Worm (Caenorhabditis elegans) whole organism, mixed stage, embryonic: ENCODE data around the gene ads-1.

Source experiments
- M03D4.4 ChIP-seq: sonication (generic microtip); optimal IDR thresholded peaks from 2 replicates; lab custom pipeline; 2017; ENCODE audit warnings: mild to moderate bottlenecking, missing genetic modification characterization, missing compliant biosample characterization
- bed-3 ChIP-seq: fragments of 200-800 bp; sonication (Bioruptor generic); optimal IDR thresholded peaks from 3 replicates; lab custom pipeline; 2018; ENCODE audit warnings: mild to moderate bottlenecking, missing genetic modification characterization, moderate library complexity, missing compliant biosample characterization
- blmp-1 ChIP-seq: fragments of 150-350 bp; optimal IDR thresholded peaks from 2 replicates; lab custom pipeline; 2014; ENCODE audit warnings: missing biosample characterization, missing genetic modification characterization
- ceh-39 ChIP-seq: fragments of 150-350 bp; optimal IDR thresholded peaks from 2 replicates; lab custom pipeline; 2014; ENCODE audit warnings: missing biosample characterization, missing genetic modification characterization
- ceh-43 ChIP-seq: fragments of 200-800 bp; sonication (Bioruptor generic); optimal IDR thresholded peaks from 2 replicates; lab custom pipeline; 2018; ENCODE audit warnings: mild to moderate bottlenecking, missing genetic modification characterization, moderate library complexity, missing compliant biosample characterization
- ceh-83 ChIP-seq: fragments of 200-800 bp; sonication (Bioruptor generic); optimal IDR thresholded peaks from 2 replicates; lab custom pipeline; 2018; ENCODE audit warnings: mild to moderate bottlenecking, missing genetic modification characterization, missing compliant biosample characterization
- ces-1 ChIP-seq: fragments of 150-350 bp; optimal IDR thresholded peaks from 2 replicates; lab custom pipeline; 2014; ENCODE audit warnings: missing biosample characterization, missing genetic modification reagents, missing genetic modification characterization
- drap-1 ChIP-seq: fragments of 200-800 bp; sonication (Bioruptor generic); optimal IDR thresholded peaks from 3 replicates; lab custom pipeline; 2018; ENCODE audit warnings: mild to moderate bottlenecking, missing genetic modification characterization, missing compliant biosample characterization
- elt-1 ChIP-seq: sonication (generic microtip); optimal IDR thresholded peaks from 2 replicates; lab custom pipeline; 2017; ENCODE audit warnings: missing genetic modification characterization, mild to moderate bottlenecking, missing compliant biosample characterization, antibody characterized with exemption, moderate library complexity, borderline replicate concordance; ENCODE audit not compliant: insufficient read depth
- elt-3 ChIP-seq: fragments of 150-350 bp; optimal IDR thresholded peaks from 2 replicates; lab custom pipeline; 2014; ENCODE audit warnings: missing biosample characterization, missing genetic modification characterization
- flh-1 ChIP-seq: fragments of 200-800 bp; sonication (Bioruptor generic); optimal IDR thresholded peaks from 2 replicates; lab custom pipeline; 2018; ENCODE audit warnings: mild to moderate bottlenecking, missing genetic modification characterization, moderate library complexity, missing compliant biosample characterization
- ham-2 ChIP-seq: fragments of 200-800 bp; sonication (Bioruptor generic); optimal IDR thresholded peaks from 2 replicates; lab custom pipeline; 2018; ENCODE audit warnings: mild to moderate bottlenecking, missing genetic modification characterization, missing compliant biosample characterization
- hlh-1 ChIP-seq: fragments of 150-350 bp; optimal IDR thresholded peaks from 2 replicates; lab custom pipeline; 2014; ENCODE audit warnings: missing biosample characterization, missing genetic modification reagents, missing genetic modification characterization
- lsy-2 ChIP-seq: fragments of 150-350 bp; optimal IDR thresholded peaks from 2 replicates; lab custom pipeline; 2014; ENCODE audit warnings: missing biosample characterization, missing genetic modification characterization
- mab-5 ChIP-seq: fragments of 150-350 bp; optimal IDR thresholded peaks from 2 replicates; lab custom pipeline; 2014; ENCODE audit warnings: missing biosample characterization, missing genetic modification characterization
- mep-1 ChIP-seq: fragments of 150-350 bp; optimal IDR thresholded peaks from 2 replicates; lab custom pipeline; 2017; ENCODE audit warnings: missing biosample characterization, missing genetic modification reagents, missing genetic modification characterization, inconsistent platforms
- mls-2 ChIP-seq: sonication (generic microtip); optimal IDR thresholded peaks from 2 replicates; lab custom pipeline; 2016; ENCODE audit warnings: mild to moderate bottlenecking, missing genetic modification characterization, moderate library complexity, missing compliant biosample characterization
- nhr-12 ChIP-seq: fragments of 150-350 bp; optimal IDR thresholded peaks from 2 replicates; lab custom pipeline; 2014; ENCODE audit warnings: missing biosample characterization, missing genetic modification characterization
- nhr-2 ChIP-seq: fragments of 150-350 bp; optimal IDR thresholded peaks from 2 replicates; lab custom pipeline; 2014; ENCODE audit warnings: missing biosample characterization, missing genetic modification characterization
- nhr-237 ChIP-seq: fragments of 150-350 bp; optimal IDR thresholded peaks from 2 replicates; lab custom pipeline; 2014; ENCODE audit warnings: missing biosample characterization, missing genetic modification characterization
- nhr-76 ChIP-seq: sonication (generic microtip); optimal IDR thresholded peaks from 2 replicates; lab custom pipeline; 2017; ENCODE audit warnings: missing biosample characterization, missing genetic modification characterization
- pha-4 ChIP-seq: fragments of 150-350 bp; optimal IDR thresholded peaks from 2 replicates; lab custom pipeline; 2018; ENCODE audit warnings: missing biosample characterization, missing genetic modification reagents, missing genetic modification characterization
- sem-2 ChIP-seq: fragments of 200-800 bp; sonication (Bioruptor generic); optimal IDR thresholded peaks from 2 replicates; lab custom pipeline; 2018; ENCODE audit warnings: mild to moderate bottlenecking, missing genetic modification characterization, missing compliant biosample characterization
- snpc-4 ChIP-seq: fragments of 150-350 bp; optimal IDR thresholded peaks from 2 replicates; lab custom pipeline; 2014; ENCODE audit warnings: missing biosample characterization, missing genetic modification characterization
- sptf-1 ChIP-seq: sonication (generic microtip); optimal IDR thresholded peaks from 2 replicates; lab custom pipeline; 2017; ENCODE audit warnings: mild to moderate bottlenecking, missing genetic modification characterization, moderate library complexity, missing compliant biosample characterization
- tbx-8 ChIP-seq: fragments of 200-800 bp; sonication (Bioruptor generic); optimal IDR thresholded peaks from 2 replicates; lab custom pipeline; 2018; ENCODE audit warnings: mild to moderate bottlenecking, missing genetic modification characterization, moderate library complexity, missing compliant biosample characterization
- unc-120 ChIP-seq: sonication (generic microtip); optimal IDR thresholded peaks from 2 replicates; lab custom pipeline; 2017; ENCODE audit warnings: missing genetic modification characterization, missing compliant biosample characterization; ENCODE audit not compliant: poor library complexity, severe bottlenecking
- unc-39 ChIP-seq: fragments of 150-350 bp; optimal IDR thresholded peaks from 2 replicates; lab custom pipeline; 2014; ENCODE audit warnings: missing biosample characterization, missing genetic modification characterization
- unc-62 ChIP-seq: fragments of 150-350 bp; optimal IDR thresholded peaks from 2 replicates; lab custom pipeline; 2014; ENCODE audit warnings: missing biosample characterization, missing genetic modification reagents, missing genetic modification characterization
- zip-8 ChIP-seq: fragments of 150-350 bp; optimal IDR thresholded peaks from 2 replicates; lab custom pipeline; 2014; ENCODE audit warnings: missing biosample characterization, missing genetic modification characterization
- ztf-11 ChIP-seq: fragments of 150-350 bp; optimal IDR thresholded peaks from 2 replicates; lab custom pipeline; 2014; ENCODE audit warnings: missing biosample characterization, missing genetic modification characterization

The ads-1 gene

DNA sequence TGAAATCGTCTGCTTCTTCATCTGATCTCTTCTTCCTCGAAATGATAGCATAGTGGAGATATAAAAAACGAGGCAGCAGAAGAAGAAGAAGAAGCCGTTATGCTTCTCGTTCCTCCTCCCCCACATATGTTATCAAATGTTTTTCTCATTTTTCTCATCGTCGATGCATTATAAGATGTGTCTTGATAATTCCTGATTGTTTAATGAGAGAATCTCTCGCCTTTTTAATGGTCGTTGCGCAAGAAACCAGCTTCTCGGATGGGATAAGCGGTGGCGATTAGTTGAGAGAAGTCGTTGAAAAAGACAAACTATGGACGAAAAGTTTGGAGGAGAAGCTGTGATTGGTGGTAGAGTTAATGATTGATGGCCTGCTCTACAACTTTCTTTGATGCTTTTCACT is 3.8 kb downstream of the ads-1 start, which contains the start of gene Y50D7A.13:
Y50D7A.13 (minus strand) TSS at position 101 of the 400 bp plus-strand sequence.
- TF ChIP-seq flh-1 (GFP tag; lab: Kevin White, UChicago) (no peak), sptf-1 (tag; lab: Kevin White, UChicago) (no peak), ceh-39 (tag; lab: Kevin White, UChicago) (no peak), ham-2 (no peak), nhr-12 (tag; lab: Kevin White, UChicago) (no peak)

DNA sequence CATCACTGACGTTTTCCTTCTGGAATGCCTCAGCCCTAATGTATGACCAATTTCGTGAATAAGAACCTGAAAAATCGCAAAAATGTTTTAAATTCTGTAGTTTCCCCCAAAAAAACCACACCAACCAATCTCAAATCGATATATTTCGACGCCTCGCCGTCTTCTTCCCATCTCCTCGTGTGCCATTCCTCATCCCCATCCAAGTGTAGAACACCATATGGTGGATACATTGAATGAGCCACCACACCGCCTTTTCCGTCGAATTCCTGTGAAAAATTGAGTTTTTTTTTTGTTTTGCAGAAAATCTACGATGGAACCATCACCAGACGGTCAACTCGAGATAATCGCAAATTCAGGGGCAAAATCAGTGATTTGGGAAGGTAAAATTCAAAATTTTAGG is 6.0 kb downstream of the ads-1 start, which contains the start of gene Y50D7A.1:
Y50D7A.1 (plus strand) TSS at position 301 of the 400 bp plus-strand sequence.
- TF ChIP-seq zip-8 (tag; lab: Kevin White, UChicago) (no peak), pha-4 (tag; lab: Kevin White, UChicago) (no peak), mab-5 (tag; lab: Kevin White, UChicago) (no peak), ceh-39 (tag; lab: Kevin White, UChicago) (no peak), ham-2 (no peak), blmp-1 (tag; lab: Kevin White, UChicago) (no peak), nhr-2 (tag; lab: Kevin White, UChicago) (no peak), nhr-237 (tag; lab: Kevin White, UChicago) (no peak), ceh-83 (no peak), M03D4.4 (tag; lab: Kevin White, UChicago) (no peak), unc-39 (no peak), mep-1 (tag; lab: Kevin White, UChicago) (no peak), unc-62 (GFP tag; lab: Kevin White, UChicago) (no peak), ztf-11 (no peak), unc-120 (tag; lab: Kevin White, UChicago) (no peak), nhr-76 (no peak), lsy-2 (tag; lab: Kevin White, UChicago) (no peak), ceh-43 (GFP tag; lab: Kevin White, UChicago) (no peak), snpc-4 (tag; lab: Kevin White, UChicago) (no peak)
- TF ChIP-seq, all 35 proteins: peak for 0

DNA sequence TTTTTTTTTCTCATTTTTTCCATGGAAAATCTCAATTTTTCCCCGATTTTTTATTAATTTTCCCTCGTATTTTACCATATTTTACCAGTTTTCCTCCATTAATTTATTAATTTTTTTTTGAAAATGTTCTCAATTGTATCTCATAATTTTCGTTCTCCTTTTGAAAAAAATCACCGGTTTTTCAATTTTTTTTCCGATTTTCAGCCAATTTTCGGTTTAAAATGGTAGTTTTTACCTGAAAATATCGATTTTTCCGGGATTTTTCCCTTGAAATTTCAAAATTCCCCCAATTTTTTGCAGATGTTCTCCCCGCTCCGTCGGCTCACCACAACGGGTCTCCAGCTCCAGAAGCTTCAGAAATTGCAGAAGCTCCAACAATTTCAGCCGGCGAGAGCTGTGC is 14.5 kb downstream of the ads-1 start, which contains the start of gene taco-1:
taco-1 (plus strand) TSS at position 301 of the 400 bp plus-strand sequence.
- TF ChIP-seq mls-2 (tag; lab: Kevin White, UChicago) (no peak), unc-120 (tag; lab: Kevin White, UChicago) (no peak), bed-3 (GFP tag; lab: Kevin White, UChicago) (no peak), lsy-2 (tag; lab: Kevin White, UChicago) (no peak), unc-39 (no peak), drap-1 (GFP tag; lab: Kevin White, UChicago) (no peak), zip-8 (tag; lab: Kevin White, UChicago) (no peak), nhr-237 (tag; lab: Kevin White, UChicago) (no peak), mab-5 (tag; lab: Kevin White, UChicago) (no peak), sem-2 (GFP tag; lab: Kevin White, UChicago) (no peak), flh-1 (GFP tag; lab: Kevin White, UChicago) (no peak), tbx-8 (GFP tag; lab: Kevin White, UChicago) (no peak), ces-1 (GFP tag; lab: Kevin White, UChicago) (no peak), ztf-11 (no peak), nhr-76 (no peak), elt-1 (tag; lab: Kevin White, UChicago) (no peak), elt-3 (tag; lab: Kevin White, UChicago) (no peak), ham-2 (no peak), hlh-1 (tag; lab: Kevin White, UChicago) (no peak)

DNA sequence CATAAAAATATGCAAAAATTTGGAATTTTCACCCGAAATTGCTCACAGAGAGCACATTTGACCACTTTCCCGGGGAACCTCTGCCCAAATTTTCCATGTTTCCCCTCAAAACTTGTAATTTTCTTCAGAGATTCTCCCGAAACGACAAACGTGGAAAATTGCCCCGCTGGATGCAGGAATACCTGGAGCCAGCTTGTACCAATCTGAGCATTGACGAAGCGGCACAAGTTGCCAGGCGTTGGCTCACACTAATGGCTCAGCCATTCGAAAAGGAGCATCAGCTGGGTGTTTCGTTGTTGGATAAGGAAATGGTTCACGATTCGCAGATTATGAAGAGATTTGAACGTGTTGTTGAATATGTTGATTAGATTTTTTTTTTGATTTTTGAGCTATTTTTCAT is 15.8 kb downstream of the ads-1 start:
- TF ChIP-seq sem-2 (GFP tag; lab: Kevin White, UChicago) (no peak), M03D4.4 (tag; lab: Kevin White, UChicago) (no peak), elt-1 (tag; lab: Kevin White, UChicago) (no peak), mab-5 (tag; lab: Kevin White, UChicago) (no peak), unc-39 (no peak), hlh-1 (tag; lab: Kevin White, UChicago) (no peak), drap-1 (GFP tag; lab: Kevin White, UChicago) (no peak), bed-3 (GFP tag; lab: Kevin White, UChicago) (no peak), mls-2 (tag; lab: Kevin White, UChicago) (no peak), nhr-2 (tag; lab: Kevin White, UChicago) (no peak), mep-1 (tag; lab: Kevin White, UChicago) (no peak), elt-3 (tag; lab: Kevin White, UChicago) (no peak), ceh-83 (no peak), tbx-8 (GFP tag; lab: Kevin White, UChicago) (no peak), sptf-1 (tag; lab: Kevin White, UChicago) (no peak), unc-120 (tag; lab: Kevin White, UChicago) (no peak), pha-4 (tag; lab: Kevin White, UChicago) (no peak), flh-1 (GFP tag; lab: Kevin White, UChicago) (no peak), ztf-11 (no peak), nhr-12 (tag; lab: Kevin White, UChicago) (no peak)
